Worm (Caenorhabditis elegans) whole organism, L4/young adult: ENCODE results near the gene srx-85.

Source experiments
- W03F9.2 ChIP-seq: fragments of 150-350 bp; optimal IDR thresholded peaks from 2 replicates; lab custom pipeline; 2014; ENCODE audit warnings: missing biosample characterization, missing genetic modification characterization
- dao-5 ChIP-seq: sonication (generic microtip); optimal IDR thresholded peaks from 2 replicates; lab custom pipeline; 2016; ENCODE audit warnings: missing genotype, missing genetic modification characterization, moderate library complexity, missing compliant biosample characterization
- him-1 ChIP-seq: sonication (generic microtip); optimal IDR thresholded peaks from 2 replicates; lab custom pipeline; 2016; ENCODE audit warnings: missing genotype, missing genetic modification reagents, missing genetic modification characterization, missing compliant biosample characterization

ce11 chrV:11593427-11593826, 40.9 kb downstream of the srx-85 start, which contains the start of gene srx-80:
- TF ChIP-seq him-1 (no peak), W03F9.2 (tag; lab: Kevin White, UChicago) (no peak), dao-5 (tag; lab: Kevin White, UChicago) (no peak)
